Worm (Caenorhabditis elegans): Measurements from ENCODE around the gene enpp-1.

- TF ChIP-seq W03F9.2 (tag; optimal IDR thresholded peaks at IDR 0.05) = no peak
- TF ChIP-seq him-1 (tag; optimal IDR thresholded peaks at IDR 0.05) = no peak
- TF ChIP-seq dao-5 (tag; optimal IDR thresholded peaks at IDR 0.05) = no peak
These were observed 10.9 kb upstream of the enpp-1 start, which contains the start of gene C13C4.7 for ce11 chrV:12120381-12120780.

Measured in whole organism, L4/young adult.